Worm (Caenorhabditis elegans): ENCODE results near the gene usp-50.

The usp-50 gene

DNA sequence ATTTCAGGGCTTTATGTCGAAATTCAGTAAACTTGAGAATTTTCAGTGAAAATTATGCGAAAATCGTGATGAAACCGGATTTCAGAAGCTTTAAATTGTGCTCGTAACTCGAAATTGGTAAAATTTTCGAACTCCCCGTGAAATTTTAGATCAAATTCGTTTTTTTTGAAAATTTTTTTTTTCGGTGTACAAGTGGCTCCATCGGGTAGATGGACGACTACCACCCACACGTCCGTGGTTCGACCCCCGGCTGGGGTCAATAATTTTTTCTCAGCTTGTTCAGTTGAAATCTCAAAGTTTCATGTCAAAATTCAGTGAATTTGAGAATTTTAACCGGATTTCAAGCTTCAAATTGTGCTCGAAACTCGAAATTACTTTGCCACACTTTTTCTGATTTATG is 11.1 kb downstream of the usp-50 start:
- 0 out of 2 replicates have a peak, but pooled peaks have one; percentile 24 for TF ChIP-seq Y53G8AR.9 (GFP tag; conservative IDR thresholded peaks at IDR 0.05)
- TF ChIP-seq him-1 (tag; optimal IDR thresholded peaks at IDR 0.05), result peak; percentile 95
- peak; percentile 2 for TF ChIP-seq F49E8.2 (tag; optimal IDR thresholded peaks at IDR 0.05; ENCODE audit: insufficient read depth)
- no peak for TF ChIP-seq rpc-1 (optimal IDR thresholded peaks at IDR 0.05)
- TF ChIP-seq rpc-1 (tag; optimal IDR thresholded peaks at IDR 0.05), result peak; percentile 39
- TF ChIP-seq attf-5 (GFP tag; optimal IDR thresholded peaks at IDR 0.05), result peak; percentile 3
- peak; percentile 21; the same call in 1 of the 2 replicates for TF ChIP-seq B0336.3 (GFP tag; IDR thresholded peaks at IDR 0.05)
- TF ChIP-seq pbrm-1 (GFP tag; IDR thresholded peaks at IDR 0.05), result peak; percentile 17; the same call in 1 of the 2 replicates
- TF ChIP-seq hrde-1 (tag; optimal IDR thresholded peaks at IDR 0.05; ENCODE audit: borderline replicate concordance), result no peak
- TF ChIP-seq ekl-4 (GFP tag; IDR thresholded peaks at IDR 0.05), result 0 out of 2 replicates have a peak, but pooled peaks have one; percentile 14
- TF ChIP-seq mcd-1 (GFP tag; IDR thresholded peaks at IDR 0.05), result peak; percentile 23; the same call in 1 of the 2 replicates
- TF ChIP-seq madf-3 (GFP tag; IDR thresholded peaks at IDR 0.05), result 0 out of 2 replicates have a peak, but pooled peaks have one; percentile 37
- TF ChIP-seq egrh-3 (GFP tag; IDR thresholded peaks at IDR 0.05), result no peak
- no peak for TF ChIP-seq let-607 (tag; optimal IDR thresholded peaks at IDR 0.05)
- TF ChIP-seq ama-1 (optimal IDR thresholded peaks at IDR 0.05), result no peak
- peak in 1 of 2 experiments; percentile 20 for TF ChIP-seq ama-1 (GFP tag; optimal IDR thresholded peaks at IDR 0.05)
- TF ChIP-seq Y53F4B.3 (GFP tag; IDR thresholded peaks at IDR 0.05), result no peak
- TF ChIP-seq D2030.7 (GFP tag; IDR thresholded peaks at IDR 0.05), result no peak
- 0 out of 2 replicates have a peak, but pooled peaks have one; percentile 16 for TF ChIP-seq hmg-1.2 (GFP tag; IDR thresholded peaks at IDR 0.05)

DNA sequence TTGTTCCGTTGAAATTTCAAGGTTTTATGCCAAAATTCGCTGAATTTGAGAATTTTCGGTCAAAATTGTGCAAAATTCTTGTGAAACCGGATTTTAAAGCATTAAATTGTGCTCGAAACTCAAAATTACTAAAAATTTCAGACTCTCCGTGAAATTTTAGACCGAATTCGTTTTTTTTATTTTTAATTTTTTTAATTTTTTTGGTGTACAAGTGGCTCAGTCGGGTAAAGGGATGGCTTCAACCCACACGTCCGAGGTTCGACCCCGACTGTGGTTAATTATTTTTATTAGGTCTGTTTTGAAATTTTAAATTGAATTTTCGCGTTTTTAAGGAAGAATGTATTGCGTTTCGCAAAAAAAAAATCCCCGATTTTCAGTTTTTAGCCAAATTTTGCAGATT is 14.3 kb downstream of the usp-50 start:
- no peak for TF ChIP-seq dpl-1 (GFP tag; optimal IDR thresholded peaks at IDR 0.05)
- no peak for TF ChIP-seq ztf-3 (GFP tag; optimal IDR thresholded peaks at IDR 0.05)
- no peak for TF ChIP-seq akir-1 (GFP tag; optimal IDR thresholded peaks at IDR 0.05)
- no peak for TF ChIP-seq lin-26 (GFP tag; IDR thresholded peaks at IDR 0.05)
- TF ChIP-seq madf-3 (GFP tag; IDR thresholded peaks at IDR 0.05), result no peak
- no peak for TF ChIP-seq rpc-1 (optimal IDR thresholded peaks at IDR 0.05)
- TF ChIP-seq rpc-1 (tag; optimal IDR thresholded peaks at IDR 0.05), result peak; percentile 56
- TF ChIP-seq tbp1 (GFP tag; optimal IDR thresholded peaks at IDR 0.05), result peak; percentile 53
- TF ChIP-seq B0261.1 (tag; optimal IDR thresholded peaks at IDR 0.05), result peak; percentile 10

DNA sequence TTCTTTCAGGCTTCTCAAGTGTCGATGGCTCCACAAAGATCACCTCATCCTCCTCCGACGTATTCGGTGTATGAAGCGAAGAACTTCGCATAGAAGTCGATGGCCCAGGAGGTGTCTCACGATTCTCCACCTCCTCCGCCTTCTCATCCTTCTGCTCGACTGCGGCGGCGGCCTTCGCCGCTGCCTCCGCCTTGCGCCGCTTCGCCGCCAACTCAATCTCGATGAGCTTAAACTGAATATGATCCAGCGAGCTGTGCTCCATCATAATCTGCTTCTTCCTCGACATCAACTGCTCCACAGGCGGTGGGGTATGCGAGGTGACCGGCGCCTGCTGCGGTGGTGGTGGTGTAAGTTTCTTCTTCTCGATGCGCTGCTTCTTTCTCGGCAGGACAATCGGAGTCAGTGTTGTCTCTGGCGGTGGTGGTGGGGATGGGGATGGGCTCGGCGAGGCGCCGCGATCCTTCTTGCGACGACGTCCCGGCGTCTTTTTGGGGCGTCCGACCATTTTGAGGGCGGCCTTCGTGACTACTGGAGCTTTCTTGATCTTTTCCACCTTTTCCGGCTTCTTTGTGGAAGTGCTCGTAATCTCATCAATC is 19.3 kb downstream of the usp-50 start:
- TF ChIP-seq zfh-2 (GFP tag; conservative IDR thresholded peaks at IDR 0.05), result peak; percentile 85
- no peak for TF ChIP-seq ceh-27 (GFP tag; optimal IDR thresholded peaks at IDR 0.05)
- 0 out of 2 replicates have a peak, but pooled peaks have one; percentile 9 for TF ChIP-seq madf-3 (GFP tag; IDR thresholded peaks at IDR 0.05)
- TF ChIP-seq F57C9.4 (tag; optimal IDR thresholded peaks at IDR 0.05), result no peak
- 0 out of 2 replicates have a peak, but pooled peaks have one; percentile 23 for TF ChIP-seq F37B4.10 (GFP tag; IDR thresholded peaks at IDR 0.05)
- no peak for TF ChIP-seq hsf-1 (GFP tag; IDR thresholded peaks at IDR 0.05)
- TF ChIP-seq egrh-3 (GFP tag; IDR thresholded peaks at IDR 0.05), result peak; percentile 74
- TF ChIP-seq bed-1 (GFP tag; IDR thresholded peaks at IDR 0.05), result 0 out of 2 replicates have a peak, but pooled peaks have one; percentile 61

DNA sequence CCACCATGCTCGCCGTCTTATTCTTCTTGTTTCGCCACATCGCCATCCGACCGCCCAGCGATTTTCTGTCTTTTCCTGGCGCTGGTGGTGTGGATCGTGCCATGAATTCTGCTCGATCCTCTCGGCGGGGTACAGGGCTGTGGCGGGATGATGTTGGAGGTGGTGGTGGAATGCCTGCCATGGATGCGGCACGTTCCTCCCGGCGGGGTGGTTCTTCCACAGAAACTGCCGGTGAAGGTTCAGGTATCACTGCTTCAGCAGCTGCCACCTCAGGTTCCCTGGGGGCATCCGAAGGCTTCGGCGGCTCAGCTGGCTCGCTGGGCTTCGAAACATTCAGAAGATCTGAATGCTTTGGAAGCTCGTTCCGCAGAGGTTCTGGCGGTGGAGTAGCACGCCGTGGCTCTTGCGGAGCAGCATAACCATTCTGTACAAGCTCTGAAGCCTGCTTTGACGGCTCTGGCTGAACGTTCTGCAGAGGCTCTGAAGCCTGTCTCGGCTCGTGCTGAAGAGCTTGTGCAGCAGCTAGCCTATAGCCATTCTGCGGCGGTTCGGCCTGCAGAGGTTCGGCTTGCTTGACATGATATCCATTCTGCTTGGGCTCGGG is 20.2 kb downstream of the usp-50 start:
- TF ChIP-seq egrh-3 (GFP tag; IDR thresholded peaks at IDR 0.05) (peak; percentile 69; the same call in 1 of the 2 replicates), hlh-12 (tag; optimal IDR thresholded peaks at IDR 0.05) (no peak), zfh-2 (GFP tag; conservative IDR thresholded peaks at IDR 0.05) (0 out of 2 replicates have a peak, but pooled peaks have one; percentile 6)
